Worm (Caenorhabditis elegans) whole organism, L1 larva: ENCODE results near the gene T22B2.1.

Source experiments
- C04F5.9 ChIP-seq: sonication (generic microtip); optimal IDR thresholded peaks from 2 replicates; lab custom pipeline; 2016; ENCODE audit warnings: missing genetic modification characterization, missing compliant biosample characterization
- ama-1 ChIP-seq: fragments of 150-350 bp; optimal IDR thresholded peaks from 2 replicates; lab custom pipeline; 2014
- blmp-1 ChIP-seq: fragments of 150-350 bp; optimal IDR thresholded peaks from 2 replicates; lab custom pipeline; 2014; ENCODE audit warnings: missing biosample characterization, missing genetic modification characterization
- ceh-63 ChIP-seq: fragments of 200-800 bp; sonication (Bioruptor generic); optimal IDR thresholded peaks from 2 replicates; lab custom pipeline; 2018; ENCODE audit warnings: mild to moderate bottlenecking, missing genetic modification characterization, missing compliant biosample characterization
- ceh-8 ChIP-seq: fragments of 200-800 bp; sonication (Bioruptor generic); optimal IDR thresholded peaks from 2 replicates; lab custom pipeline; 2018; ENCODE audit warnings: mild to moderate bottlenecking, missing genetic modification characterization, moderate library complexity, missing compliant biosample characterization
- ceh-82 ChIP-seq, 3 experiments: fragments of 150-350 bp in 1 of 3; sonication (generic microtip) in 2 of 3; optimal IDR thresholded peaks; 2 replicates each; lab custom pipeline; 2014 to 2017; ENCODE audit warnings: missing biosample characterization in 3 of 3, missing genetic modification characterization in 3 of 3
- ceh-90 ChIP-seq: sonication (generic microtip); optimal IDR thresholded peaks from 2 replicates; lab custom pipeline; 2016; ENCODE audit warnings: missing genetic modification characterization, missing compliant biosample characterization
- ces-1 ChIP-seq: fragments of 150-350 bp; optimal IDR thresholded peaks from 2 replicates; lab custom pipeline; 2014; ENCODE audit warnings: missing biosample characterization, missing genetic modification reagents, missing genetic modification characterization
- dpl-1 ChIP-seq, 3 experiments: fragments of 150-350 bp in 2 of 3; sonication (generic microtip) in 1 of 3; optimal IDR thresholded peaks; 2 replicates each; lab custom pipeline; 2014 to 2017; ENCODE audit warnings: missing biosample characterization in 3 of 3, missing genetic modification characterization in 3 of 3, missing genetic modification reagents in 3 of 3
- dsc-1 ChIP-seq: sonication (generic microtip); optimal IDR thresholded peaks from 2 replicates; lab custom pipeline; 2016; ENCODE audit warnings: mild to moderate bottlenecking, missing genetic modification characterization, missing compliant biosample characterization
- efl-1 ChIP-seq, 4 experiments: fragments of 150-350 bp; optimal IDR thresholded peaks in 3 of 4; peaks in 1 of 4; 1 replicate in 1 of 4; 2 replicates in 3 of 4; lab custom pipeline; 2014; ENCODE audit warnings: missing biosample characterization in 2 of 4, missing genetic modification characterization in 2 of 4, missing genetic modification reagents in 2 of 4
- elt-3 ChIP-seq, 6 experiments: fragments of 150-350 bp in 1 of 6; sonication (generic microtip); optimal IDR thresholded peaks; 2 replicates each; lab custom pipeline; 2017 to 2018; ENCODE audit warnings: missing biosample characterization in 6 of 6, missing genetic modification characterization in 6 of 6, inconsistent platforms in 1 of 6
- ets-5 ChIP-seq: fragments of 200-800 bp; sonication (Bioruptor generic); IDR thresholded peaks from 2 replicates; pipeline ENCODE4 v1.3.6; 2022; ENCODE audit warnings: missing genetic modification characterization, missing compliant biosample characterization
- fkh-10 ChIP-seq: sonication (generic microtip); optimal IDR thresholded peaks from 2 replicates; lab custom pipeline; 2017; ENCODE audit warnings: missing biosample characterization, missing genetic modification reagents, missing genetic modification characterization
- fkh-4 ChIP-seq: sonication (generic microtip); optimal IDR thresholded peaks from 2 replicates; lab custom pipeline; 2016; ENCODE audit warnings: missing compliant biosample characterization, missing genetic modification characterization, borderline replicate concordance
- fkh-8 ChIP-seq: sonication (generic microtip); optimal IDR thresholded peaks from 2 replicates; lab custom pipeline; 2016; ENCODE audit warnings: mild to moderate bottlenecking, missing genetic modification characterization, missing compliant biosample characterization
- fos-1 ChIP-seq: fragments of 150-350 bp; optimal IDR thresholded peaks from 2 replicates; lab custom pipeline; 2014; ENCODE audit warnings: missing biosample characterization, missing genetic modification characterization
- grh-1 ChIP-seq: fragments of 200-800 bp; sonication (Bioruptor generic); IDR thresholded peaks from 2 replicates; pipeline ENCODE4 v1.3.6; 2022; ENCODE audit warnings: missing genetic modification reagents, missing genetic modification characterization, missing compliant biosample characterization
- hlh-17 ChIP-seq: fragments of 200-800 bp; sonication (Bioruptor generic); optimal IDR thresholded peaks from 2 replicates; lab custom pipeline; 2018; ENCODE audit warnings: missing genetic modification characterization, mild to moderate bottlenecking, missing compliant biosample characterization, moderate library complexity, borderline replicate concordance
- hlh-4 ChIP-seq: sonication (generic microtip); optimal IDR thresholded peaks from 2 replicates; lab custom pipeline; 2016; ENCODE audit warnings: mild to moderate bottlenecking, missing genetic modification characterization, missing compliant biosample characterization
- hpl-2 ChIP-seq: fragments of 150-350 bp; optimal IDR thresholded peaks from 2 replicates; lab custom pipeline; 2014; ENCODE audit warnings: missing biosample characterization, missing genetic modification reagents, missing genetic modification characterization
- lin-13 ChIP-seq: fragments of 150-350 bp; optimal IDR thresholded peaks from 2 replicates; lab custom pipeline; 2014; ENCODE audit warnings: missing biosample characterization, missing genetic modification reagents, missing genetic modification characterization
- lin-14 ChIP-seq: fragments of 200-800 bp; sonication (Bioruptor generic); optimal IDR thresholded peaks from 2 replicates; lab custom pipeline; 2018; ENCODE audit warnings: mild to moderate bottlenecking, missing genetic modification characterization, moderate library complexity, missing compliant biosample characterization
- lin-15B ChIP-seq: fragments of 150-350 bp; sonication (generic microtip); optimal IDR thresholded peaks from 3 replicates; lab custom pipeline; 2014; ENCODE audit warnings: missing biosample characterization, missing genetic modification characterization
- lir-3 ChIP-seq: sonication (generic microtip); optimal IDR thresholded peaks from 2 replicates; lab custom pipeline; 2016; ENCODE audit warnings: mild to moderate bottlenecking, missing genetic modification characterization, moderate library complexity, missing compliant biosample characterization; ENCODE audit not compliant: poor library complexity
- mab-9 ChIP-seq: fragments of 200-800 bp; sonication (Bioruptor generic); IDR thresholded peaks from 2 replicates; pipeline ENCODE4 v1.3.6; 2022; ENCODE audit warnings: missing genetic modification reagents, missing genetic modification characterization, missing compliant biosample characterization
- mdl-1 ChIP-seq, 2 experiments: fragments of 150-350 bp; optimal IDR thresholded peaks; 2 replicates each; lab custom pipeline; 2014 to 2017; ENCODE audit warnings: missing biosample characterization in 2 of 2, missing genetic modification characterization in 2 of 2, inconsistent platforms in 1 of 2
- mef-2 ChIP-seq: fragments of 150-350 bp; optimal IDR thresholded peaks from 2 replicates; lab custom pipeline; 2014; ENCODE audit warnings: missing biosample characterization, missing genetic modification characterization
- nhr-19 ChIP-seq: fragments of 200-800 bp; sonication (Bioruptor generic); conservative IDR thresholded peaks from 2 replicates; pipeline ENCODE4 v1.3.6; 2022; ENCODE audit warnings: missing genetic modification characterization, missing compliant biosample characterization
- nhr-237 ChIP-seq: fragments of 150-350 bp; optimal IDR thresholded peaks from 2 replicates; lab custom pipeline; 2014; ENCODE audit warnings: missing biosample characterization, missing genetic modification characterization
- nhr-47 ChIP-seq: sonication (generic microtip); optimal IDR thresholded peaks from 2 replicates; lab custom pipeline; 2016; ENCODE audit warnings: mild to moderate bottlenecking, missing genetic modification characterization, moderate library complexity, missing compliant biosample characterization
- nhr-71 ChIP-seq: sonication (generic microtip); optimal IDR thresholded peaks from 2 replicates; lab custom pipeline; 2016; ENCODE audit warnings: mild to moderate bottlenecking, missing genetic modification characterization, moderate library complexity, missing compliant biosample characterization
- nhr-76 ChIP-seq: sonication (generic microtip); optimal IDR thresholded peaks from 2 replicates; lab custom pipeline; 2017; ENCODE audit warnings: missing biosample characterization, missing genetic modification characterization
- nhr-77 ChIP-seq: fragments of 150-350 bp; optimal IDR thresholded peaks from 2 replicates; lab custom pipeline; 2014; ENCODE audit warnings: missing biosample characterization, missing genetic modification characterization
- nhr-84 ChIP-seq: sonication (generic microtip); optimal IDR thresholded peaks from 2 replicates; lab custom pipeline; 2017; ENCODE audit warnings: missing biosample characterization, missing genetic modification characterization
- nhr-90 ChIP-seq: sonication (generic microtip); optimal IDR thresholded peaks from 2 replicates; lab custom pipeline; 2016; ENCODE audit warnings: mild to moderate bottlenecking, missing genetic modification characterization, missing compliant biosample characterization; ENCODE audit not compliant: poor library complexity
- pqm-1 ChIP-seq: sonication (generic microtip); optimal IDR thresholded peaks from 3 replicates; lab custom pipeline; 2017; ENCODE audit warnings: missing biosample characterization, missing genetic modification characterization
- rnt-1 ChIP-seq: sonication (generic microtip); optimal IDR thresholded peaks from 2 replicates; lab custom pipeline; 2016; ENCODE audit warnings: mild to moderate bottlenecking, missing genetic modification characterization, moderate library complexity, missing compliant biosample characterization
- snpc-4 ChIP-seq: fragments of 150-350 bp; optimal IDR thresholded peaks from 2 replicates; lab custom pipeline; 2014; ENCODE audit warnings: missing biosample characterization, missing genetic modification characterization
- snu-23 ChIP-seq: sonication (generic microtip); optimal IDR thresholded peaks from 2 replicates; lab custom pipeline; 2016; ENCODE audit warnings: missing genetic modification characterization, missing compliant biosample characterization
- sox-4 ChIP-seq: sonication (generic microtip); optimal IDR thresholded peaks from 2 replicates; lab custom pipeline; 2016; ENCODE audit warnings: missing genetic modification characterization, missing compliant biosample characterization
- sptf-1 ChIP-seq: fragments of 150-350 bp; optimal IDR thresholded peaks from 2 replicates; lab custom pipeline; 2014; ENCODE audit warnings: missing biosample characterization, missing genetic modification characterization
- sup-37 ChIP-seq: fragments of 200-800 bp; sonication (Bioruptor generic); optimal IDR thresholded peaks from 2 replicates; lab custom pipeline; 2018; ENCODE audit warnings: mild to moderate bottlenecking, missing genetic modification characterization, missing compliant biosample characterization
- swsn-7 ChIP-seq: sonication (generic microtip); optimal IDR thresholded peaks from 2 replicates; lab custom pipeline; 2016; ENCODE audit warnings: missing genetic modification characterization, missing compliant biosample characterization
- tbx-2 ChIP-seq: sonication (generic microtip); optimal IDR thresholded peaks from 2 replicates; lab custom pipeline; 2016; ENCODE audit warnings: missing genetic modification characterization, missing compliant biosample characterization
- unc-62 ChIP-seq: fragments of 150-350 bp; optimal IDR thresholded peaks from 2 replicates; lab custom pipeline; 2014; ENCODE audit warnings: missing biosample characterization, missing genetic modification reagents, missing genetic modification characterization
- vab-15 ChIP-seq: sonication (generic microtip); optimal IDR thresholded peaks from 2 replicates; lab custom pipeline; 2017; ENCODE audit warnings: missing genotype, mild to moderate bottlenecking, missing genetic modification characterization, missing compliant biosample characterization
- zag-1 ChIP-seq: fragments of 150-350 bp; optimal IDR thresholded peaks from 2 replicates; lab custom pipeline; 2014; ENCODE audit warnings: missing biosample characterization, missing genetic modification characterization
- zip-4 ChIP-seq: fragments of 200-800 bp; sonication (Bioruptor generic); optimal IDR thresholded peaks from 2 replicates; lab custom pipeline; 2018; ENCODE audit warnings: mild to moderate bottlenecking, missing genetic modification characterization, moderate library complexity, missing compliant biosample characterization

T22B2.1 gene

DNA sequence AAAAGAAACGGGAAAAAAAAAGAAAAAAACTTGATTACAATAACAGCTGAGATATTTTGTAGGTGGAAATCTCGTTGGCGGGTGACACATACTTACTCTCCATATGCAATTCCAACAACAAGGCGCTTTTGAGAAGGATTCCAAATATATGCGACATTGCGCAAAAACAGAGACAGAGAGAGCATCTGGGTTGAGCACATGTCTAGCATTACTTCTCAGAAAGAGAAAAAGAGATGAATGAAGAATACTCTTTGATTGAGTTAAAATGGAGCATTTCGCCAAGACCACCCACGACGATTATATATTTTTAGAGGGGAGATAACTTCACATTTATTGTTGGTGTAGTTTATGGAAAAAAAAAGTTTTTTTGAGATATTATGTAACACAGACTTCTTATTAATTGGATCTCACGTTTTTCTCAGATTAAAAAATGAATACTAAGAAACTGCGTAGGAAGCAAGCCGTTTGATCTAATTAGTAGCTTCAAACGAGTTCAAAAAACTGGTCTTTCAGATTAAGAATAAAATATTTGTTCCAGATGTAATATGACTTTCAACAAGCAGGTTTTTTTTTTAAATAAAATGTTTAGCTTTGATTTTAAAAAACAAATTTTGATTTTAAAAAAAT, 19.2 kb downstream of the T22B2.1 start:
- TF ChIP-seq fkh-10 (GFP tag; lab: Kevin White, UChicago) (peak; percentile 18), swsn-7 (tag; lab: Kevin White, UChicago) (peak; percentile 11), zip-4 (no peak), nhr-71 (tag; lab: Kevin White, UChicago) (peak; percentile 63), fkh-4 (tag; lab: Kevin White, UChicago) (peak; percentile 31), nhr-47 (tag; lab: Kevin White, UChicago) (peak; percentile 50), blmp-1 (no peak), nhr-84 (no peak), nhr-77 (no peak), lin-14 (GFP tag; lab: Kevin White, UChicago) (peak; percentile 65), fos-1 (tag; lab: Kevin White, UChicago) (no peak), fkh-8 (tag; lab: Kevin White, UChicago) (peak; percentile 75), pqm-1 (tag; lab: Kevin White, UChicago) (no peak), mef-2 (tag; lab: Kevin White, UChicago) (peak; percentile 40), dsc-1 (tag; lab: Kevin White, UChicago) (peak; percentile 97), dpl-1 (GFP tag; optimal IDR thresholded peaks at IDR 0.05; lab: Kevin White, UChicago) (no peak)
- TF ChIP-seq, all 84 proteins: peak for 9

DNA sequence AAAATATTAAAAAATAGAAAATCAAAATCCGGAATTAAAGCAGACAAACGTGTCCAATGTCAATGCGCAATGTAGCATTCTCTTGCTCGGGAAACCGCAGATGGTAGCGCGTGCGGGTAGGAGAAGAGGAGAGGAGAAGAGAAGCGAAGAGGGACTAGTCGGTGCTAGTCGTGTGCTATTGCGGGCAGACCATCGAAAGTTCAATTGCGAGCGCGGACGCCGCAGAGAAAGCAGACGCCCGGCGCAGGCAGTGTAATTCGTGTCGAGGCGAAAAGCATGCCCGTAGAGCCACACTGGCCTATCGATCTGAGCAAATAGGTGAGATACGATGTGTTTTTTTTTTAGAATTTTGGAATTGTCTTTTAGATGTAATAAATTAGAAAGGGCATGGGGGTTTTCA, 19.8 kb downstream of the T22B2.1 start:
- TF ChIP-seq zip-4 (no peak), unc-62 (GFP tag; lab: Kevin White, UChicago) (no peak), sox-4 (tag; lab: Kevin White, UChicago) (no peak), hlh-17 (GFP tag; lab: Kevin White, UChicago) (no peak), pqm-1 (tag; lab: Kevin White, UChicago) (no peak), C04F5.9 (tag; lab: Kevin White, UChicago) (no peak), lin-13 (no peak), swsn-7 (tag; lab: Kevin White, UChicago) (peak; percentile 59), zag-1 (tag; lab: Kevin White, UChicago) (no peak), rnt-1 (tag; lab: Kevin White, UChicago) (peak; percentile 67), elt-3 (tag; optimal IDR thresholded peaks at IDR 0.05; lab: Kevin White, UChicago) (no peak), ceh-90 (tag; lab: Kevin White, UChicago) (no peak), snu-23 (peak; percentile 57), lin-15B (tag; lab: Kevin White, UChicago) (no peak), fos-1 (tag; lab: Kevin White, UChicago) (no peak), mdl-1 (tag; optimal IDR thresholded peaks at IDR 0.05; lab: Kevin White, UChicago) (peak in 1 of 2 experiments; percentile 67), ceh-63 (no peak), lir-3 (tag; lab: Kevin White, UChicago) (no peak), nhr-19 (GFP tag; lab: Robert Waterston, UW) (no peak), ceh-82 (tag; optimal IDR thresholded peaks at IDR 0.05; lab: Kevin White, UChicago) (peak; percentile 3 to 67 (median 43)), nhr-47 (tag; lab: Kevin White, UChicago) (peak; percentile 48), tbx-2 (tag; lab: Kevin White, UChicago) (peak; percentile 59), sptf-1 (no peak), mab-9 (0 out of 2 replicates have a peak, but pooled peaks have one; percentile 25), ces-1 (GFP tag; lab: Kevin White, UChicago) (no peak), nhr-76 (no peak), snpc-4 (no peak), dpl-1 (GFP tag; optimal IDR thresholded peaks at IDR 0.05; lab: Kevin White, UChicago) (no peak), grh-1 (no peak), ets-5 (GFP tag; lab: Robert Waterston, UW) (no peak), ceh-8 (peak; percentile 50), lin-14 (GFP tag; lab: Kevin White, UChicago) (peak; percentile 84), efl-1 (optimal IDR thresholded peaks at IDR 0.05; lab: Kevin White, UChicago) (peak in 1 of 2 experiments; percentile 2), efl-1 (GFP tag; optimal IDR thresholded peaks at IDR 0.05 in 1 of 2; lab: Kevin White, UChicago) (no peak), nhr-90 (tag; lab: Kevin White, UChicago) (no peak), vab-15 (no peak), hpl-2 (GFP tag; lab: Kevin White, UChicago) (no peak), nhr-237 (tag; lab: Kevin White, UChicago) (no peak), hlh-4 (tag; lab: Kevin White, UChicago) (no peak), ama-1 (lab: Kevin White, UChicago) (no peak), sup-37 (GFP tag; lab: Kevin White, UChicago) (peak; percentile 12)
